Fruit fly (Drosophila melanogaster) whole organism, embryonic: ENCODE results near the gene Glyat.

ENCODE experiments used
- Antp ChIP-seq: fragments of 200-800 bp; sonication (Bioruptor generic); optimal IDR thresholded peaks from 3 replicates; lab custom pipeline; 2016; ENCODE audit warnings: missing biosample characterization, missing genetic modification characterization
- CG10321 ChIP-seq: fragments of 200-800 bp; sonication (Bioruptor generic); IDR thresholded peaks from 2 replicates; pipeline ENCODE4 v1.3.6; 2022; ENCODE audit warnings: missing biosample characterization, missing genetic modification characterization
- CG10366 ChIP-seq: fragments of 200-800 bp; sonication (Bioruptor generic); IDR thresholded peaks from 2 replicates; pipeline ENCODE4 v1.3.6; 2022; ENCODE audit warnings: missing biosample characterization, missing genetic modification characterization
- CG10979 ChIP-seq: fragments of 200-800 bp; sonication (Bioruptor generic); optimal IDR thresholded peaks from 2 replicates; lab custom pipeline; 2018; ENCODE audit warnings: missing biosample characterization, mild to moderate bottlenecking, missing genetic modification characterization, moderate library complexity
- CG11504 ChIP-seq: fragments of 200-800 bp; sonication (Bioruptor generic); optimal IDR thresholded peaks from 3 replicates; lab custom pipeline; 2019; ENCODE audit warnings: missing biosample characterization, mild to moderate bottlenecking, missing genetic modification characterization, moderate library complexity
- CG12299 ChIP-seq: fragments of 200-800 bp; sonication (Bioruptor generic); optimal IDR thresholded peaks from 2 replicates; lab custom pipeline; 2018; ENCODE audit warnings: missing biosample characterization, mild to moderate bottlenecking, missing genetic modification characterization
- CG15514 ChIP-seq: fragments of 200-800 bp; sonication (Bioruptor generic); optimal IDR thresholded peaks from 3 replicates; lab custom pipeline; 2017; ENCODE audit warnings: missing biosample characterization, missing genetic modification characterization, mild to moderate bottlenecking, moderate library complexity, missing genetic modification reagents
- CG17568 ChIP-seq: fragments of 200-800 bp; sonication (Bioruptor generic); optimal IDR thresholded peaks from 2 replicates; lab custom pipeline; 2018; ENCODE audit warnings: missing biosample characterization, mild to moderate bottlenecking, missing genetic modification characterization, moderate library complexity
- CG1832 ChIP-seq: fragments of 200-800 bp; sonication (Bioruptor generic); optimal IDR thresholded peaks from 2 replicates; lab custom pipeline; 2017; ENCODE audit warnings: missing biosample characterization, mild to moderate bottlenecking, missing genetic modification characterization, inconsistent platforms
- CG31388 ChIP-seq: fragments of 200-800 bp; sonication (Bioruptor generic); optimal IDR thresholded peaks from 2 replicates; lab custom pipeline; 2016; ENCODE audit warnings: missing biosample characterization, missing genetic modification characterization
- CG34422 ChIP-seq: fragments of 200-800 bp; sonication (Bioruptor generic); IDR thresholded peaks from 3 replicates; pipeline ENCODE4 v1.3.6; 2022; ENCODE audit warnings: missing biosample characterization, missing genetic modification characterization
- CG6689 ChIP-seq: fragments of 200-800 bp; sonication (Bioruptor generic); IDR thresholded peaks from 2 replicates; pipeline ENCODE4 v1.3.6; 2022; ENCODE audit warnings: missing biosample characterization, missing genetic modification characterization
- CG6791 ChIP-seq: fragments of 200-800 bp; sonication (Bioruptor generic); IDR thresholded peaks from 3 replicates; pipeline ENCODE4 v1.3.6; 2022; ENCODE audit warnings: missing biosample characterization, missing genetic modification characterization; ENCODE audit not compliant: partially characterized antibody
- CG7372 ChIP-seq: fragments of 200-800 bp; sonication (Bioruptor generic); IDR thresholded peaks from 2 replicates; pipeline ENCODE4 v1.3.6; 2022; ENCODE audit warnings: missing biosample characterization, missing genetic modification characterization
- CG7839 ChIP-seq: fragments of 200-800 bp; sonication (Bioruptor generic); optimal IDR thresholded peaks from 3 replicates; lab custom pipeline; 2018; ENCODE audit warnings: missing biosample characterization, mild to moderate bottlenecking, missing genetic modification characterization, moderate library complexity
- CG8478 ChIP-seq: fragments of >200 bp; optimal IDR thresholded peaks from 2 replicates; lab custom pipeline; 2018
- CG9727 ChIP-seq: fragments of 200-800 bp; sonication (Bioruptor generic); optimal IDR thresholded peaks from 3 replicates; lab custom pipeline; 2017; ENCODE audit warnings: missing biosample characterization, mild to moderate bottlenecking, missing genetic modification characterization
- CHES-1-like ChIP-seq: fragments of 200-800 bp; sonication (Bioruptor generic); optimal IDR thresholded peaks from 2 replicates; lab custom pipeline; 2016; ENCODE audit warnings: missing biosample characterization, missing genetic modification characterization
- D19A ChIP-seq: fragments of 200-800 bp; optimal IDR thresholded peaks from 3 replicates; lab custom pipeline; 2019; ENCODE audit warnings: missing biosample characterization, mild to moderate bottlenecking, missing genetic modification characterization, moderate library complexity
- Dp ChIP-seq: fragments of 200-800 bp; sonication (Bioruptor generic); optimal IDR thresholded peaks from 2 replicates; lab custom pipeline; 2018; ENCODE audit warnings: missing biosample characterization, mild to moderate bottlenecking, missing genetic modification characterization, moderate library complexity
- Dref ChIP-seq: fragments of 200-800 bp; sonication (Bioruptor generic); IDR thresholded peaks from 2 replicates; pipeline ENCODE4 v1.3.6; 2022; ENCODE audit warnings: missing biosample characterization, missing genetic modification characterization
- Ets65A ChIP-seq: fragments of 200-800 bp; sonication (Bioruptor generic); peaks from one replicate; lab custom pipeline; 2016; ENCODE audit warnings: missing biosample characterization, missing genetic modification characterization
- Ets97D ChIP-seq: fragments of 200-800 bp; sonication (Bioruptor generic); optimal IDR thresholded peaks from 3 replicates; lab custom pipeline; 2016; ENCODE audit warnings: missing biosample characterization, missing genetic modification characterization
- Lim3 ChIP-seq: fragments of 200-800 bp; sonication (Bioruptor generic); IDR thresholded peaks from 2 replicates; pipeline ENCODE4 v1.3.6; 2022; ENCODE audit warnings: missing biosample characterization, missing genetic modification characterization
- Six4 ChIP-seq: fragments of 200-800 bp; sonication (Bioruptor generic); optimal IDR thresholded peaks from 2 replicates; lab custom pipeline; 2016; ENCODE audit warnings: missing biosample characterization, missing genetic modification characterization
- Sox100B ChIP-seq: fragments of 200-800 bp; sonication (Bioruptor generic); optimal IDR thresholded peaks from 3 replicates; lab custom pipeline; 2018; ENCODE audit warnings: missing biosample characterization, mild to moderate bottlenecking, missing genetic modification characterization
- Trl ChIP-seq, 3 experiments: fragments of >200 bp in 2 of 3; fragments of 200-800 bp in 1 of 3; sonication (Bioruptor generic) in 1 of 3; optimal IDR thresholded peaks; 2 replicates in 1 of 3; 3 replicates in 2 of 3; lab custom pipeline; 2016 to 2017; ENCODE audit warnings: missing biosample characterization in 1 of 3, missing genetic modification characterization in 1 of 3
- Usf ChIP-seq: fragments of 200-800 bp; sonication (Bioruptor generic); optimal IDR thresholded peaks from 2 replicates; lab custom pipeline; 2017; ENCODE audit warnings: missing genotype, missing biosample characterization, missing genetic modification characterization
- al ChIP-seq: fragments of 200-800 bp; sonication (Bioruptor generic); IDR thresholded peaks from 2 replicates; pipeline ENCODE4 v1.3.6; 2022; ENCODE audit warnings: missing biosample characterization, missing genetic modification characterization
- bab2 ChIP-seq: fragments of 200-800 bp; sonication (Bioruptor generic); optimal IDR thresholded peaks from 2 replicates; lab custom pipeline; 2016; ENCODE audit warnings: missing biosample characterization, missing genetic modification characterization
- crp ChIP-seq, 2 experiments: fragments of 200-800 bp; sonication (Bioruptor generic); optimal IDR thresholded peaks; 2 replicates in 1 of 2; 3 replicates in 1 of 2; lab custom pipeline; 2017; ENCODE audit warnings: missing biosample characterization in 2 of 2, missing genetic modification characterization in 2 of 2, mild to moderate bottlenecking in 1 of 2, moderate library complexity in 1 of 2
- cwo ChIP-seq: fragments of 200-800 bp; sonication (Bioruptor generic); optimal IDR thresholded peaks from 3 replicates; lab custom pipeline; 2017; ENCODE audit warnings: missing biosample characterization, missing genetic modification characterization, mild to moderate bottlenecking, moderate library complexity, missing genetic modification reagents
- dmrt99B ChIP-seq: fragments of 200-800 bp; sonication (Bioruptor generic); optimal IDR thresholded peaks from 2 replicates; lab custom pipeline; 2018; ENCODE audit warnings: missing biosample characterization, mild to moderate bottlenecking, missing genetic modification characterization, moderate library complexity
- gcm2 ChIP-seq: fragments of 200-800 bp; sonication (Bioruptor generic); optimal IDR thresholded peaks from 2 replicates; lab custom pipeline; 2016; ENCODE audit warnings: missing biosample characterization, missing genetic modification characterization
- gem ChIP-seq: fragments of 200-800 bp; sonication (Bioruptor generic); optimal IDR thresholded peaks from 2 replicates; lab custom pipeline; 2019; ENCODE audit warnings: missing biosample characterization, mild to moderate bottlenecking, missing genetic modification characterization, moderate library complexity
- gfzf ChIP-seq: fragments of 200-800 bp; sonication (Bioruptor generic); optimal IDR thresholded peaks from 2 replicates; lab custom pipeline; 2016; ENCODE audit warnings: missing biosample characterization, mild to moderate bottlenecking, missing genetic modification characterization, moderate library complexity
- kah ChIP-seq: fragments of 200-800 bp; sonication (Bioruptor generic); optimal IDR thresholded peaks from 2 replicates; lab custom pipeline; 2018; ENCODE audit warnings: missing biosample characterization, mild to moderate bottlenecking, missing genetic modification characterization
- ken ChIP-seq: fragments of 200-800 bp; sonication (Bioruptor generic); IDR thresholded peaks from 3 replicates; pipeline ENCODE4 v1.3.6; 2022; ENCODE audit warnings: missing biosample characterization, missing genetic modification characterization
- lilli ChIP-seq: fragments of 200-800 bp; sonication (Bioruptor generic); optimal IDR thresholded peaks from 3 replicates; lab custom pipeline; 2016; ENCODE audit warnings: missing biosample characterization, missing genetic modification characterization
- lmd ChIP-seq: fragments of 200-800 bp; sonication (Bioruptor generic); IDR thresholded peaks from 2 replicates; pipeline ENCODE4 v1.3.6; 2022; ENCODE audit warnings: missing biosample characterization, missing genetic modification characterization
- nmo ChIP-seq: fragments of 200-800 bp; sonication (Bioruptor generic); optimal IDR thresholded peaks from 2 replicates; lab custom pipeline; 2018; ENCODE audit warnings: missing biosample characterization, mild to moderate bottlenecking, missing genetic modification characterization, moderate library complexity
- onecut ChIP-seq: fragments of 200-800 bp; sonication (Bioruptor generic); IDR thresholded peaks from 2 replicates; pipeline ENCODE4 v1.3.6; 2022; ENCODE audit warnings: missing biosample characterization, missing genetic modification characterization
- psq ChIP-seq: fragments of 200-800 bp; sonication (Bioruptor generic); optimal IDR thresholded peaks from 2 replicates; lab custom pipeline; 2017; ENCODE audit warnings: missing biosample characterization, missing genetic modification characterization
- ranshi ChIP-seq: fragments of 200-800 bp; sonication (Bioruptor generic); IDR thresholded peaks from 2 replicates; pipeline ENCODE4 v1.3.6; 2022; ENCODE audit warnings: missing biosample characterization, missing genetic modification characterization
- sd ChIP-seq: fragments of 200-800 bp; sonication (Bioruptor generic); optimal IDR thresholded peaks from 3 replicates; lab custom pipeline; 2018; ENCODE audit warnings: missing biosample characterization, mild to moderate bottlenecking, missing genetic modification characterization, moderate library complexity
- tgo ChIP-seq: fragments of 200-800 bp; sonication (Bioruptor generic); IDR thresholded peaks from 3 replicates; pipeline ENCODE4 v1.3.6; 2022; ENCODE audit warnings: missing biosample characterization, missing genetic modification characterization
- tin ChIP-seq: fragments of 200-800 bp; sonication (Bioruptor generic); optimal IDR thresholded peaks from 3 replicates; lab custom pipeline; 2016; ENCODE audit warnings: missing biosample characterization, missing genetic modification characterization
- usp ChIP-seq: fragments of >200 bp; optimal IDR thresholded peaks from 2 replicates; lab custom pipeline; 2017; ENCODE audit warnings: missing biosample characterization, missing genetic modification characterization
- vnd ChIP-seq: fragments of 200-800 bp; sonication (Bioruptor generic); IDR thresholded peaks from 3 replicates; pipeline ENCODE4 v1.3.6; 2022; ENCODE audit warnings: missing biosample characterization, missing genetic modification characterization; ENCODE audit not compliant: partially characterized antibody
- wdn ChIP-seq: fragments of 200-800 bp; sonication (Bioruptor generic); IDR thresholded peaks from 2 replicates; pipeline ENCODE4 v1.3.6; 2022; ENCODE audit warnings: missing biosample characterization, missing genetic modification characterization

Glyat gene

dm6 chr2L:7997290-7998079 lies 13.0 kb downstream of the Glyat start:
- TF ChIP-seq Lim3 (GFP tag; lab: Robert Waterston, UW), result no peak
- TF ChIP-seq gcm2, result no peak
- no peak for TF ChIP-seq Dref (GFP tag; lab: Robert Waterston, UW)
- no peak for TF ChIP-seq Ets97D (GFP tag; lab: Kevin White, UChicago)
- TF ChIP-seq Sox100B (GFP tag; lab: Kevin White, UChicago), result peak; percentile 25
- TF ChIP-seq CG9727 (GFP tag; lab: Kevin White, UChicago), result peak; percentile 11
- TF ChIP-seq tgo, result no peak
- TF ChIP-seq kah, result no peak
- TF ChIP-seq cwo (GFP tag; lab: Kevin White, UChicago), result no peak
- no peak for TF ChIP-seq Dp
- no peak for TF ChIP-seq CG8478 (lab: Kevin White, UChicago)
- TF ChIP-seq Usf (GFP tag; lab: Kevin White, UChicago), result no peak
- TF ChIP-seq CG6689 (GFP tag; lab: Robert Waterston, UW), result 0 out of 2 replicates have a peak, but pooled peaks have one; percentile 24
- TF ChIP-seq al (GFP tag; lab: Robert Waterston, UW), result no peak
- peak; percentile 29 for TF ChIP-seq gem (tag; lab: Kevin White, UChicago)
- no peak for TF ChIP-seq CG6791 (GFP tag; lab: Robert Waterston, UW)
- TF ChIP-seq onecut (GFP tag; lab: Robert Waterston, UW), result 0 out of 2 replicates have a peak, but pooled peaks have one; percentile 7
- TF ChIP-seq Antp (GFP tag; lab: Kevin White, UChicago), result no peak
- no peak for TF ChIP-seq CG10366
- peak; percentile 53 for TF ChIP-seq CG10979 (tag; lab: Kevin White, UChicago)
- TF ChIP-seq psq (GFP tag; lab: Kevin White, UChicago), result no peak
- no peak for TF ChIP-seq crp (GFP tag; optimal IDR thresholded peaks at IDR 0.05; lab: Kevin White, UChicago)
- peak; percentile 59 for TF ChIP-seq CG11504
- TF ChIP-seq Six4 (GFP tag; lab: Kevin White, UChicago), result peak; percentile 15
- peak; percentile 27 for TF ChIP-seq CG7839
- TF ChIP-seq CG31388 (GFP tag; lab: Kevin White, UChicago), result no peak
- TF ChIP-seq lilli (GFP tag; lab: Kevin White, UChicago), result no peak
- no peak for TF ChIP-seq ken
- TF ChIP-seq dmrt99B (tag; lab: Kevin White, UChicago), result peak; percentile 60
- peak; percentile 43 for TF ChIP-seq nmo (GFP tag; lab: Kevin White, UChicago)
- no peak for TF ChIP-seq CG17568
- TF ChIP-seq CG12299 (tag; lab: Kevin White, UChicago), result no peak
- TF ChIP-seq Ets65A, result peak; percentile 33
- TF ChIP-seq gfzf (GFP tag; lab: Kevin White, UChicago), result no peak
- TF ChIP-seq CG1832 (GFP tag; lab: Kevin White, UChicago), result no peak
- peak; percentile 18 for TF ChIP-seq D19A (tag; lab: Kevin White, UChicago)
- no peak for TF ChIP-seq bab2 (GFP tag; lab: Kevin White, UChicago)
- no peak for TF ChIP-seq vnd
- TF ChIP-seq wdn (GFP tag; lab: Robert Waterston, UW), result no peak
- no peak for TF ChIP-seq sd (tag; lab: Kevin White, UChicago)
- TF ChIP-seq CG34422, result no peak
- TF ChIP-seq usp (GFP tag; lab: Kevin White, UChicago), result no peak
- no peak for TF ChIP-seq lmd (GFP tag; lab: Robert Waterston, UW)
- TF ChIP-seq ranshi (GFP tag; lab: Robert Waterston, UW), result 0 out of 2 replicates have a peak, but pooled peaks have one; percentile 14
- no peak for TF ChIP-seq CG15514 (GFP tag; lab: Kevin White, UChicago)
- no peak for TF ChIP-seq CG10321
- TF ChIP-seq tin (GFP tag; lab: Kevin White, UChicago), result peak; percentile 1
- TF ChIP-seq Trl (optimal IDR thresholded peaks at IDR 0.05; lab: Kevin White, UChicago), result no peak
- TF ChIP-seq Trl (GFP tag; optimal IDR thresholded peaks at IDR 0.05; lab: Kevin White, UChicago), result no peak
- TF ChIP-seq CHES-1-like (GFP tag; lab: Kevin White, UChicago), result no peak
- no peak for TF ChIP-seq CG7372
